2 fruit fly cellular contexts compared by ENCODE assay signal in the genomic region with DNA sequence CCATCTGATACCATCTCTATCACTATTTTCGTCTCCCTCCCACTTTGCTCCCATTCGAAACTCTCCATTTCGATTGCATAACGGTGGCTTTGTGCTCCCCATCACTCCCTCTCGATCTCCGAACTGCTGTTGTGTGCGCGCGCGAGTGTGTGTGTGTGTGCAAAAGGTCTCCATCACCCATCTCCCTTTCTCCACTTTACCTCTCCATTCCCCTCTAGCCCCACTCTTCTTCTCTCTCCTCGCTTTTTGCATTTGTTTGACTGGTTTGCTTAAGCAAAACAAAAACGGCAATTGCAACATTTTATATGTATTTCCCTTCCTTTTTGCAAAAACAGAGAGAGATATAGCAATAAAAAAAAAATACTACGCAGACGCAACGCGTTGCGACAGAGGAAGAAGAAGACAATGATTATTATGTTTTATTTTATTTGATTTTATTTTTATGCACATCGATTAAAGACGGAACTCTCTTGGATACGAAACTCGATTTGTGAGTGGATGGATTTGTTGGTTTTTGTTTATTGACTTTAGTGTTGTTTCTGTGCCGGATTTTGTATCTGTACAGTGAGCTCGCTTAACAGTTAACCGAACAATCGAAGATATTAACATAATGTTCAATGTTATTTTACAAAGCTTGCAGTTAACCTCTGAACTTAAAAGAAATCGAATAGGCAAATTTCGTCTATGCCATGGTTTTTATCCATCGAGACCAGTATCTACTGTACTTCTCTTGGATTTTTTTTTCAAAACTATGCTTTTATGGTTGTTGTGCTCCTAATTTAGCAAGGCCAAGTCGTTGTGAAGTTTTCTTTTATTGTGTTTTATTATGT.
TF ChIP-seq lines count a peak whose summit lies in the region.

No protein-coding gene starts in this region.

TF ChIP-seq in whole organism, embryonic, 481 proteins besides CTCF, POLR2A, EP300 and RAD21 (continued from another document and continues in another):
- TF ChIP-seq Usf (GFP tag; optimal IDR thresholded peaks at IDR 0.05; lab: Kevin White, UChicago) (peak; percentile 3), zfh1 (GFP tag; IDR thresholded peaks at IDR 0.05; lab: Robert Waterston, UW) (peak; percentile 72; the same call in 2 of the 3 replicates), CG11085 (GFP tag; IDR thresholded peaks at IDR 0.05; lab: Robert Waterston, UW) (peak; percentile 54; the same call in 1 of the 2 replicates), CG17829 (tag; optimal IDR thresholded peaks at IDR 0.05; lab: Kevin White, UChicago) (peak; percentile 35), Rx (GFP tag; IDR thresholded peaks at IDR 0.05; lab: Robert Waterston, UW) (0 out of 2 replicates have a peak, but pooled peaks have one; percentile 32), fd102C (GFP tag; optimal IDR thresholded peaks at IDR 0.05; lab: Kevin White, UChicago) (no peak), NfI (GFP tag; optimal IDR thresholded peaks at IDR 0.05; lab: Kevin White, UChicago) (peak; percentile 73), nau (GFP tag; optimal IDR thresholded peaks at IDR 0.05; lab: Kevin White, UChicago) (peak; percentile 5), ken (GFP tag; IDR thresholded peaks at IDR 0.05; lab: Robert Waterston, UW) (peak; percentile 67; the same call in 2 of the 3 replicates), CG17385 (GFP tag; optimal IDR thresholded peaks at IDR 0.05; lab: Kevin White, UChicago) (peak; percentile 75), cato (GFP tag; optimal IDR thresholded peaks at IDR 0.05; lab: Kevin White, UChicago; ENCODE audit: borderline replicate concordance) (no peak), nerfin-1 (tag; optimal IDR thresholded peaks at IDR 0.05; lab: Kevin White, UChicago) (peak; percentile 52), CG12659 (GFP tag; optimal IDR thresholded peaks at IDR 0.05; lab: Kevin White, UChicago) (peak; percentile 65), Nf-YA (GFP tag; IDR thresholded peaks at IDR 0.05; lab: Robert Waterston, UW) (0 out of 2 replicates have a peak, but pooled peaks have one; percentile 32), CG7839 (tag; optimal IDR thresholded peaks at IDR 0.05; lab: Kevin White, UChicago) (peak; percentile 80), luna (GFP tag; optimal IDR thresholded peaks at IDR 0.05; lab: Kevin White, UChicago) (peak; percentile 30), ap (GFP tag; IDR thresholded peaks at IDR 0.05; lab: Robert Waterston, UW) (peak; percentile 53), caup (GFP tag; optimal IDR thresholded peaks at IDR 0.05; lab: Kevin White, UChicago; ENCODE audit: severe bottlenecking) (peak; percentile 67), Neu2 (GFP tag; optimal IDR thresholded peaks at IDR 0.05; lab: Kevin White, UChicago; ENCODE audit: borderline replicate concordance) (no peak), Poxn (GFP tag; IDR thresholded peaks at IDR 0.05; lab: Robert Waterston, UW) (0 out of 2 replicates have a peak, but pooled peaks have one; percentile 33), fru (optimal IDR thresholded peaks at IDR 0.05; lab: Kevin White, UChicago) (no peak), CG18619 (GFP tag; optimal IDR thresholded peaks at IDR 0.05; lab: Kevin White, UChicago) (peak; percentile 44), CG10431 (GFP tag; optimal IDR thresholded peaks at IDR 0.05; lab: Kevin White, UChicago) (no peak), nerfin-2 (GFP tag; IDR thresholded peaks at IDR 0.05; lab: Robert Waterston, UW; ENCODE audit: partially characterized antibody) (no peak), Lim3 (GFP tag; IDR thresholded peaks at IDR 0.05; lab: Robert Waterston, UW) (no peak), pzg (GFP tag; optimal IDR thresholded peaks at IDR 0.05; lab: Kevin White, UChicago) (no peak), gsb (GFP tag; IDR thresholded peaks at IDR 0.05; lab: Robert Waterston, UW) (peak; percentile 48; the same call in 1 of the 2 replicates), tup (GFP tag; optimal IDR thresholded peaks at IDR 0.05; lab: Kevin White, UChicago) (no peak), onecut (GFP tag; IDR thresholded peaks at IDR 0.05; lab: Robert Waterston, UW) (peak; percentile 37; the same call in 1 of the 2 replicates), CG8388 (GFP tag; optimal IDR thresholded peaks at IDR 0.05; lab: Kevin White, UChicago) (peak; percentile 41), CG6683 (GFP tag; optimal IDR thresholded peaks at IDR 0.05; lab: Kevin White, UChicago) (no peak), E2f1 (GFP tag; IDR thresholded peaks at IDR 0.05; lab: Robert Waterston, UW) (peak; percentile 64), CG9437 (GFP tag; optimal IDR thresholded peaks at IDR 0.05; lab: Kevin White, UChicago) (peak; percentile 36), Doc3 (GFP tag; IDR thresholded peaks at IDR 0.05; lab: Robert Waterston, UW; ENCODE audit: partially characterized antibody) (no peak), lov (optimal IDR thresholded peaks at IDR 0.05; lab: Kevin White, UChicago) (no peak), lov (GFP tag; IDR thresholded peaks at IDR 0.05; lab: Robert Waterston, UW) (0 out of 3 replicates have a peak, but pooled peaks have one; percentile 45), CG17568 (GFP tag; optimal IDR thresholded peaks at IDR 0.05; lab: Kevin White, UChicago) (peak; percentile 70), hb (GFP tag; IDR thresholded peaks at IDR 0.05; lab: Robert Waterston, UW; ENCODE audit: partially characterized antibody) (no peak), ab (GFP tag; optimal IDR thresholded peaks at IDR 0.05; lab: Kevin White, UChicago) (peak; percentile 68), corto (GFP tag; optimal IDR thresholded peaks at IDR 0.05; lab: Kevin White, UChicago) (no peak), CG7372 (GFP tag; IDR thresholded peaks at IDR 0.05; lab: Robert Waterston, UW) (peak; percentile 48; the same call in 1 of the 2 replicates), CkIIα-i1 (GFP tag; IDR thresholded peaks at IDR 0.05; lab: Robert Waterston, UW) (no peak), unc-4 (GFP tag; IDR thresholded peaks at IDR 0.05; lab: Robert Waterston, UW; ENCODE audit: partially characterized antibody) (no peak), Gsc (GFP tag; IDR thresholded peaks at IDR 0.05; lab: Robert Waterston, UW) (no peak), schlank (tag; optimal IDR thresholded peaks at IDR 0.05; lab: Kevin White, UChicago) (peak; percentile 57), Elba2 (GFP tag; optimal IDR thresholded peaks at IDR 0.05; lab: Kevin White, UChicago) (no peak), salm (tag; optimal IDR thresholded peaks at IDR 0.05; lab: Kevin White, UChicago) (peak; percentile 3), phol (tag; optimal IDR thresholded peaks at IDR 0.05; lab: Kevin White, UChicago) (peak; percentile 54), Ets97D (GFP tag; optimal IDR thresholded peaks at IDR 0.05; lab: Kevin White, UChicago) (no peak), repo (GFP tag; optimal IDR thresholded peaks at IDR 0.05; lab: Kevin White, UChicago) (no peak), HLH54F (GFP tag; optimal IDR thresholded peaks at IDR 0.05; lab: Kevin White, UChicago) (peak; percentile 68), Dad (GFP tag; optimal IDR thresholded peaks at IDR 0.05; lab: Kevin White, UChicago) (peak; percentile 28), wek (GFP tag; optimal IDR thresholded peaks at IDR 0.05; lab: Kevin White, UChicago) (peak; percentile 8), Dip2 (GFP tag; IDR thresholded peaks at IDR 0.05; lab: Robert Waterston, UW) (no peak), Oaz (GFP tag; IDR thresholded peaks at IDR 0.05; lab: Robert Waterston, UW) (peak; percentile 47; the same call in 1 of the 2 replicates), pum (GFP tag; optimal IDR thresholded peaks at IDR 0.05; lab: Kevin White, UChicago) (peak; percentile 47), CG2116 (GFP tag; optimal IDR thresholded peaks at IDR 0.05; lab: Kevin White, UChicago) (peak; percentile 23), lmd (GFP tag; IDR thresholded peaks at IDR 0.05; lab: Robert Waterston, UW) (peak; percentile 77)

TF ChIP-seq in whole organism, prepupa, 60 proteins besides CTCF, POLR2A, EP300 and RAD21 (continued from another document):
- peak; percentile 74 to 87 for TF ChIP-seq ss (GFP tag; optimal IDR thresholded peaks at IDR 0.05; lab: Kevin White, UChicago)
- peak; percentile 53 for TF ChIP-seq CG11762 (GFP tag; optimal IDR thresholded peaks at IDR 0.05; lab: Kevin White, UChicago; ENCODE audit: insufficient read depth)
- TF ChIP-seq topi (GFP tag; optimal IDR thresholded peaks at IDR 0.05; lab: Kevin White, UChicago) = peak; percentile 78
- peak; percentile 97 for TF ChIP-seq vri (GFP tag; optimal IDR thresholded peaks at IDR 0.05; lab: Kevin White, UChicago)
- TF ChIP-seq CG3032 (tag; optimal IDR thresholded peaks at IDR 0.05; lab: Kevin White, UChicago) = peak; percentile 58
- TF ChIP-seq Blimp-1 (GFP tag; optimal IDR thresholded peaks at IDR 0.05; lab: Kevin White, UChicago) = peak; percentile 63
- peak; percentile 63 for TF ChIP-seq CG9139 (GFP tag; optimal IDR thresholded peaks at IDR 0.05; lab: Kevin White, UChicago)
- TF ChIP-seq CG1621 (tag; optimal IDR thresholded peaks at IDR 0.05; lab: Kevin White, UChicago) = peak; percentile 56
- peak; percentile 57 for TF ChIP-seq CG7368 (GFP tag; optimal IDR thresholded peaks at IDR 0.05; lab: Kevin White, UChicago)
- TF ChIP-seq Eip75B (GFP tag; optimal IDR thresholded peaks at IDR 0.05; lab: Kevin White, UChicago) = peak; percentile 69
